Fruit fly (Drosophila melanogaster) whole organism, embryonic: ENCODE data around the gene CG10283.

Experiments used
- Atf3 ChIP-seq: fragments of 200-800 bp; sonication (Bioruptor generic); optimal IDR thresholded peaks from 3 replicates; lab custom pipeline; 2016; ENCODE audit warnings: missing biosample characterization, missing genetic modification characterization
- CG1024 ChIP-seq: fragments of 200-800 bp; sonication (Bioruptor generic); IDR thresholded peaks from 2 replicates; pipeline ENCODE4 v1.3.6; 2022; ENCODE audit warnings: missing biosample characterization, missing genetic modification characterization
- CG10565 ChIP-seq: fragments of 200-800 bp; sonication (Bioruptor generic); optimal IDR thresholded peaks from 3 replicates; lab custom pipeline; 2016; ENCODE audit warnings: missing biosample characterization, mild to moderate bottlenecking, missing genetic modification characterization
- CG12659 ChIP-seq: fragments of 200-800 bp; sonication (Bioruptor generic); optimal IDR thresholded peaks from 3 replicates; lab custom pipeline; 2017; ENCODE audit warnings: mild to moderate bottlenecking, missing biosample characterization, missing genetic modification reagents, missing genetic modification characterization
- CG13287 ChIP-seq: fragments of 200-800 bp; sonication (Bioruptor generic); IDR thresholded peaks from 2 replicates; pipeline ENCODE4 v1.3.6; 2022; ENCODE audit warnings: missing biosample characterization, missing genetic modification characterization; ENCODE audit not compliant: partially characterized antibody
- CG14050 ChIP-seq: fragments of 200-800 bp; sonication (Bioruptor generic); IDR thresholded peaks from 3 replicates; pipeline ENCODE4 v1.3.6; 2022; ENCODE audit warnings: missing biosample characterization, missing genetic modification characterization
- CG15696 ChIP-seq: fragments of 200-800 bp; sonication (Bioruptor generic); optimal IDR thresholded peaks from 2 replicates; lab custom pipeline; 2019; ENCODE audit warnings: missing biosample characterization, mild to moderate bottlenecking, missing genetic modification characterization, moderate library complexity
- CG17361 ChIP-seq: fragments of 200-800 bp; sonication (Bioruptor generic); IDR thresholded peaks from 3 replicates; pipeline ENCODE4 v1.3.6; 2022; ENCODE audit warnings: missing biosample characterization, missing genetic modification characterization
- CG17612 ChIP-seq: fragments of 200-800 bp; sonication (Bioruptor generic); IDR thresholded peaks from 2 replicates; pipeline ENCODE4 v1.3.6; 2022; ENCODE audit warnings: missing biosample characterization, missing genetic modification characterization
- CG2129 ChIP-seq: fragments of 200-800 bp; sonication (Bioruptor generic); IDR thresholded peaks from 2 replicates; pipeline ENCODE4 v1.3.6; 2022; ENCODE audit warnings: missing biosample characterization, missing genetic modification characterization; ENCODE audit not compliant: partially characterized antibody
- CG2875 ChIP-seq: fragments of 200-800 bp; sonication (Bioruptor generic); optimal IDR thresholded peaks from 2 replicates; lab custom pipeline; 2017; ENCODE audit warnings: missing biosample characterization, mild to moderate bottlenecking, missing genetic modification characterization, missing genetic modification reagents
- CG31365 ChIP-seq: fragments of 200-800 bp; sonication (Bioruptor generic); optimal IDR thresholded peaks from 2 replicates; lab custom pipeline; 2018; ENCODE audit warnings: missing biosample characterization, mild to moderate bottlenecking, missing genetic modification characterization
- CG32772 ChIP-seq: fragments of 200-800 bp; sonication (Bioruptor generic); IDR thresholded peaks from 2 replicates; pipeline ENCODE4 v1.3.6; 2022; ENCODE audit warnings: missing biosample characterization, missing genetic modification characterization
- CG34376 ChIP-seq: fragments of 200-800 bp; sonication (Bioruptor generic); optimal IDR thresholded peaks from 2 replicates; lab custom pipeline; 2018; ENCODE audit warnings: missing biosample characterization, mild to moderate bottlenecking, missing genetic modification characterization
- CG4328 ChIP-seq: fragments of 200-800 bp; sonication (Bioruptor generic); optimal IDR thresholded peaks from 3 replicates; lab custom pipeline; 2017; ENCODE audit warnings: missing biosample characterization, missing genetic modification reagents, missing genetic modification characterization
- CG4707 ChIP-seq: fragments of 200-800 bp; sonication (Bioruptor generic); optimal IDR thresholded peaks from 2 replicates; lab custom pipeline; 2018; ENCODE audit warnings: missing biosample characterization, mild to moderate bottlenecking, missing genetic modification characterization, moderate library complexity
- CG6854 ChIP-seq: fragments of 200-800 bp; sonication (Bioruptor generic); optimal IDR thresholded peaks from 3 replicates; lab custom pipeline; 2017; ENCODE audit warnings: missing biosample characterization, mild to moderate bottlenecking, missing genetic modification characterization
- CG7357 ChIP-seq: fragments of 200-800 bp; sonication (Bioruptor generic); IDR thresholded peaks from 3 replicates; pipeline ENCODE4 v1.3.6; 2022; ENCODE audit warnings: missing biosample characterization, missing genetic modification characterization
- CG7372 ChIP-seq: fragments of 200-800 bp; sonication (Bioruptor generic); IDR thresholded peaks from 2 replicates; pipeline ENCODE4 v1.3.6; 2022; ENCODE audit warnings: missing biosample characterization, missing genetic modification characterization
- CG9817 ChIP-seq: fragments of 200-800 bp; sonication (Bioruptor generic); optimal IDR thresholded peaks from 2 replicates; lab custom pipeline; 2018; ENCODE audit warnings: missing biosample characterization, mild to moderate bottlenecking, missing genetic modification characterization, moderate library complexity
- Deaf1 ChIP-seq: fragments of 200-800 bp; optimal IDR thresholded peaks from 3 replicates; lab custom pipeline; 2019; ENCODE audit warnings: missing biosample characterization, mild to moderate bottlenecking, missing genetic modification characterization, moderate library complexity
- Dek ChIP-seq: fragments of 200-800 bp; sonication (Bioruptor generic); optimal IDR thresholded peaks from 3 replicates; lab custom pipeline; 2019; ENCODE audit warnings: missing biosample characterization, mild to moderate bottlenecking, missing genetic modification characterization, moderate library complexity
- Drgx ChIP-seq: fragments of 200-800 bp; sonication (Bioruptor generic); IDR thresholded peaks from 2 replicates; pipeline ENCODE4 v1.3.6; 2022; ENCODE audit warnings: missing biosample characterization, missing genetic modification characterization
- HLHmδ ChIP-seq: fragments of 200-800 bp; sonication (Bioruptor generic); optimal IDR thresholded peaks from 2 replicates; lab custom pipeline; 2018; ENCODE audit warnings: missing biosample characterization, mild to moderate bottlenecking, missing genetic modification characterization, moderate library complexity
- Hr3 ChIP-seq: fragments of 200-800 bp; sonication (Bioruptor generic); optimal IDR thresholded peaks from 3 replicates; lab custom pipeline; 2016; ENCODE audit warnings: missing biosample characterization, missing genetic modification characterization
- Lhr ChIP-seq: fragments of 200-800 bp; sonication (Bioruptor generic); optimal IDR thresholded peaks from 3 replicates; lab custom pipeline; 2017; ENCODE audit warnings: mild to moderate bottlenecking, missing biosample characterization, missing genetic modification reagents, missing genetic modification characterization
- Max ChIP-seq: fragments of 200-800 bp; sonication (Bioruptor generic); optimal IDR thresholded peaks from 2 replicates; lab custom pipeline; 2016; ENCODE audit warnings: missing biosample characterization, mild to moderate bottlenecking, missing genetic modification characterization
- Side ChIP-seq: fragments of 200-800 bp; sonication (Bioruptor generic); optimal IDR thresholded peaks from 2 replicates; lab custom pipeline; 2016; ENCODE audit warnings: missing biosample characterization, missing genetic modification characterization
- Trl ChIP-seq, 3 experiments: fragments of >200 bp in 2 of 3; fragments of 200-800 bp in 1 of 3; sonication (Bioruptor generic) in 1 of 3; optimal IDR thresholded peaks; 2 replicates in 1 of 3; 3 replicates in 2 of 3; lab custom pipeline; 2016 to 2017; ENCODE audit warnings: missing biosample characterization in 1 of 3, missing genetic modification characterization in 1 of 3
- br ChIP-seq: fragments of >200 bp; optimal IDR thresholded peaks from 2 replicates; lab custom pipeline; 2017
- cad ChIP-seq: fragments of >200 bp; optimal IDR thresholded peaks from 2 replicates; lab custom pipeline; 2017; ENCODE audit warnings: missing biosample characterization, missing genetic modification characterization
- chinmo ChIP-seq: fragments of 200-800 bp; sonication (Bioruptor generic); IDR thresholded peaks from 4 replicates; pipeline ENCODE4 v1.3.6; 2022; ENCODE audit warnings: missing biosample characterization, missing genetic modification characterization; ENCODE audit not compliant: partially characterized antibody
- dmrt99B ChIP-seq: fragments of 200-800 bp; sonication (Bioruptor generic); optimal IDR thresholded peaks from 2 replicates; lab custom pipeline; 2018; ENCODE audit warnings: missing biosample characterization, mild to moderate bottlenecking, missing genetic modification characterization, moderate library complexity
- ham ChIP-seq: fragments of 200-800 bp; sonication (Bioruptor generic); IDR thresholded peaks from 2 replicates; pipeline ENCODE4 v1.3.6; 2022; ENCODE audit warnings: missing biosample characterization, missing genetic modification characterization
- her ChIP-seq: fragments of 200-800 bp; sonication (Bioruptor generic); optimal IDR thresholded peaks from 2 replicates; lab custom pipeline; 2016; ENCODE audit warnings: missing biosample characterization, missing genetic modification characterization
- inv ChIP-seq: fragments of 200-800 bp; sonication (Bioruptor generic); IDR thresholded peaks from 2 replicates; pipeline ENCODE4 v1.3.6; 2022; ENCODE audit warnings: missing biosample characterization, missing genetic modification characterization; ENCODE audit not compliant: partially characterized antibody
- mld ChIP-seq: fragments of 200-800 bp; sonication (Bioruptor generic); IDR thresholded peaks from 3 replicates; pipeline ENCODE4 v1.3.6; 2022; ENCODE audit warnings: missing biosample characterization, missing genetic modification characterization; ENCODE audit not compliant: partially characterized antibody
- peb ChIP-seq: fragments of 200-800 bp; sonication (Bioruptor generic); IDR thresholded peaks from 2 replicates; pipeline ENCODE4 v1.3.6; 2022; ENCODE audit warnings: missing biosample characterization, missing genetic modification characterization
- pum ChIP-seq: fragments of 200-800 bp; sonication (Bioruptor generic); optimal IDR thresholded peaks from 2 replicates; lab custom pipeline; 2016; ENCODE audit warnings: missing biosample characterization, missing genetic modification characterization
- ranshi ChIP-seq: fragments of 200-800 bp; sonication (Bioruptor generic); IDR thresholded peaks from 2 replicates; pipeline ENCODE4 v1.3.6; 2022; ENCODE audit warnings: missing biosample characterization, missing genetic modification characterization
- slou ChIP-seq: fragments of 200-800 bp; sonication (Bioruptor generic); optimal IDR thresholded peaks from 3 replicates; lab custom pipeline; 2016; ENCODE audit warnings: missing biosample characterization, missing genetic modification characterization
- stwl ChIP-seq: fragments of 200-800 bp; sonication (Bioruptor generic); optimal IDR thresholded peaks from 3 replicates; lab custom pipeline; 2018; ENCODE audit warnings: missing biosample characterization, mild to moderate bottlenecking, missing genetic modification characterization, moderate library complexity
- tll ChIP-seq, 2 experiments: fragments of 200-800 bp in 1 of 2; fragments of >200 bp in 1 of 2; sonication (Bioruptor generic) in 1 of 2; optimal IDR thresholded peaks; 2 replicates each; lab custom pipeline; 2017 to 2019; ENCODE audit warnings: missing biosample characterization in 2 of 2, missing genetic modification characterization in 2 of 2, mild to moderate bottlenecking in 1 of 2, moderate library complexity in 1 of 2
- tna ChIP-seq: fragments of 200-800 bp; sonication (Bioruptor generic); IDR thresholded peaks from 2 replicates; pipeline ENCODE4 v1.3.6; 2022; ENCODE audit warnings: missing biosample characterization, missing genetic modification characterization; ENCODE audit not compliant: partially characterized antibody
- tup ChIP-seq: fragments of 200-800 bp; sonication (Bioruptor generic); optimal IDR thresholded peaks from 2 replicates; lab custom pipeline; 2016; ENCODE audit warnings: missing biosample characterization, mild to moderate bottlenecking, missing genetic modification characterization, moderate library complexity
- twi ChIP-seq: fragments of 200-800 bp; optimal IDR thresholded peaks from 2 replicates; lab custom pipeline; 2019; ENCODE audit warnings: missing biosample characterization, mild to moderate bottlenecking, missing genetic modification characterization, moderate library complexity
- vnd ChIP-seq: fragments of 200-800 bp; sonication (Bioruptor generic); IDR thresholded peaks from 3 replicates; pipeline ENCODE4 v1.3.6; 2022; ENCODE audit warnings: missing biosample characterization, missing genetic modification characterization; ENCODE audit not compliant: partially characterized antibody
- wdn ChIP-seq: fragments of 200-800 bp; sonication (Bioruptor generic); IDR thresholded peaks from 2 replicates; pipeline ENCODE4 v1.3.6; 2022; ENCODE audit warnings: missing biosample characterization, missing genetic modification characterization

Gene CG10283

DNA sequence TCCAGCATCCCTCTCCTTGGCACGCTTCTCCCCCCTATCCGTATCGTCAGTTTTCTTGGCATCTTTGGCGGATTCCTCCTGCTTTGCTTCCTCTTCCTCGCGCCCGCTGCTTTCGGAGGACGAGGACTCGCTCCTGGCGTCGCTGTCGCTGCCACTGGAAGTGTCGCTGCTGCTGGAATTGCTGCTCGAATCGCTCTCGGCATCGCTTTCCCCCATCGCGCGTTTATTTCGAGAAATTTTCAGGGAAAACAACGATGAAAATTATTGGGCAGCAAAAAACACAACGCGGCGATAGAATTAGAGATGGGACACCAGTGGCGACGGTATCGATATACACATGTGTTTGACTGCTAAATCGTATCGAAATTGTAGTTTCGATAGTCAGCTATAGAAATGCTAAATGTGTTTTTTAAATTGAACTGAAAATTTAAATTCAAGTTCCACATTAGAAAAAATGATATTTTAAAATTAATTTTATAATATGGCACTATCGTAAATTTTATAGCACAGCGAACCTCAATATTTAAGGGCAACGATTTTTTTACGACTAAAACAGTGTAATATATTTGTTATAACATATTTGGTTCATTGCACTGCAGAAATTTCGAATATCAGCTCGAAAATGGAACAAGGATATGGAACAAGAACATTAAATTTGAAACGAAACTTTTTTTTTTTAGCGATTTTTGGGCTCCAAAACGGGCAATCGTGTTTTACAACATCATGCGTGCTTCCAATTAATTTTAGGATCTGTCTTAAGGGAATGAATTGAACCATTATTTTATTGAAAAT is 35.5 kb downstream of the CG10283 start, which contains the start of gene ncm (continued):
- TF ChIP-seq Lhr: peak; percentile 11
- TF ChIP-seq cad (GFP tag; lab: Kevin White, UChicago): no peak
- no peak for TF ChIP-seq Atf3 (GFP tag; lab: Kevin White, UChicago)
- TF ChIP-seq Side (GFP tag; lab: Kevin White, UChicago): no peak
- peak; percentile 94 for TF ChIP-seq CG13287 (GFP tag; lab: Robert Waterston, UW)
- peak; percentile 80 for TF ChIP-seq vnd
- peak; percentile 65 for TF ChIP-seq stwl (tag; lab: Kevin White, UChicago)
- TF ChIP-seq tna (GFP tag; lab: Robert Waterston, UW): peak; percentile 76
- no peak for TF ChIP-seq CG15696 (tag; lab: Kevin White, UChicago)
- peak; percentile 92; the same call in 3 of the 4 replicates for TF ChIP-seq chinmo (GFP tag; lab: Robert Waterston, UW)
- TF ChIP-seq Trl (optimal IDR thresholded peaks at IDR 0.05; lab: Kevin White, UChicago): no peak
- no peak for TF ChIP-seq Trl (GFP tag; optimal IDR thresholded peaks at IDR 0.05; lab: Kevin White, UChicago)
- TF ChIP-seq CG2875: no peak
- TF ChIP-seq CG4707 (GFP tag; lab: Kevin White, UChicago): no peak
- TF ChIP-seq tll (GFP tag; optimal IDR thresholded peaks at IDR 0.05; lab: Kevin White, UChicago): no peak
- TF ChIP-seq dmrt99B: no peak
- no peak for TF ChIP-seq Drgx
- TF ChIP-seq ranshi (GFP tag; lab: Robert Waterston, UW): no peak
- TF ChIP-seq tup (GFP tag; lab: Kevin White, UChicago): no peak
- TF ChIP-seq her: no peak
- no peak for TF ChIP-seq CG1024 (GFP tag; lab: Robert Waterston, UW)
- no peak for TF ChIP-seq CG4328
- no peak for TF ChIP-seq CG10565 (GFP tag; lab: Kevin White, UChicago)
- TF ChIP-seq CG7357: no peak
- no peak for TF ChIP-seq CG9817 (tag; lab: Kevin White, UChicago)
- TF ChIP-seq Max (GFP tag; lab: Kevin White, UChicago): peak; percentile 16
- no peak for TF ChIP-seq CG7372 (GFP tag; lab: Robert Waterston, UW)
- TF ChIP-seq peb (GFP tag; lab: Robert Waterston, UW): no peak
- TF ChIP-seq inv (GFP tag; lab: Robert Waterston, UW): peak; percentile 83
- TF ChIP-seq CG12659: peak; percentile 53
- no peak for TF ChIP-seq CG34376 (GFP tag; lab: Kevin White, UChicago)
- no peak; the same call in 1 of the 3 replicates for TF ChIP-seq CG17361
- no peak for TF ChIP-seq CG31365 (tag; lab: Kevin White, UChicago)
- TF ChIP-seq ham (GFP tag; lab: Robert Waterston, UW): no peak
- TF ChIP-seq CG17612 (GFP tag; lab: Robert Waterston, UW): no peak
- TF ChIP-seq mld: peak; percentile 82; the same call in 2 of the 3 replicates
- no peak for TF ChIP-seq twi (tag; lab: Kevin White, UChicago)
- no peak for TF ChIP-seq slou (GFP tag; lab: Kevin White, UChicago)
- TF ChIP-seq CG32772 (GFP tag; lab: Robert Waterston, UW): no peak
- TF ChIP-seq HLHmδ (GFP tag; lab: Kevin White, UChicago): no peak
- TF ChIP-seq wdn (GFP tag; lab: Robert Waterston, UW): no peak
- TF ChIP-seq CG2129: peak; percentile 71
- no peak for TF ChIP-seq Deaf1
- no peak for TF ChIP-seq pum
- no peak for TF ChIP-seq br (lab: Kevin White, UChicago)
- TF ChIP-seq CG6854 (GFP tag; lab: Kevin White, UChicago): no peak
- TF ChIP-seq Dek (tag; lab: Kevin White, UChicago): no peak
- peak; percentile 19 for TF ChIP-seq Hr3 (GFP tag; lab: Kevin White, UChicago)
- TF ChIP-seq CG14050 (GFP tag; lab: Robert Waterston, UW): no peak
